Worm (Caenorhabditis elegans): Measurements from ENCODE around the gene srt-35.
"Not testable (repeated sequence)": the region's sequence is repeated elsewhere in the genome, so short reads cannot be mapped to it uniquely, and the experiment has no call there.

DNA sequence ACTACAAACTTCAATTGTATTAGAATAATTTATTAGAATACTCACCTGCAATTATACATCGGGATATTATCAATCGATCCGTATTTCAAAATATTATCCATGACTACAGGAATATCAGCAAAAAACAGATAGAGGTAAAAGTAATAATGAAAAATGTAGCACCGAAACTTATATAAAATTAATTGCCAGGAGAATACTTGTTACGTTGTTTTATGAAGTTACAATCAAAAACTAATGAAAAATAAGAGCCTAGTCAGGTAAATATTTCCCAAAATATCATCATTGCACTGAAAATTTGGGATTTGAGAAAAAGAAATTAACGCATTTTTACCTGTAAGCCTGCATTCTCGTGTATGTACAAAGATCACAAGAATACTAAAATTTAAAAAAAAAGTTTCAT lies 6.8 kb upstream of the srt-35 start, which contains the start of gene srt-38:
- TF ChIP-seq R02D3.7 (tag; optimal IDR thresholded peaks at IDR 0.05); lin-13 (GFP tag; optimal IDR thresholded peaks at IDR 0.05); snpc-4 (tag; optimal IDR thresholded peaks at IDR 0.05); ceh-28 (tag; optimal IDR thresholded peaks at IDR 0.05); ama-1 (optimal IDR thresholded peaks at IDR 0.05); hlh-30 (tag; optimal IDR thresholded peaks at IDR 0.05; ENCODE audit: insufficient read depth); mdt-29 (GFP tag; IDR thresholded peaks at IDR 0.05); F44E2.7 (GFP tag; IDR thresholded peaks at IDR 0.05); Y5F2A.4 (GFP tag; optimal IDR thresholded peaks at IDR 0.05); nhr-77 (tag; optimal IDR thresholded peaks at IDR 0.05); dmd-8 (GFP tag; IDR thresholded peaks at IDR 0.05); nhr-25 (tag; optimal IDR thresholded peaks at IDR 0.05; ENCODE audit: borderline replicate concordance, insufficient read depth); zip-11 (GFP tag; IDR thresholded peaks at IDR 0.05); egl-27 (tag; optimal IDR thresholded peaks at IDR 0.05): not testable (repeated sequence)

Measured in whole organism, L4 larva.